Worm (Caenorhabditis elegans) whole organism, mixed stage, embryonic: Measurements from ENCODE around the gene fbxa-131.

Source experiments
- M03D4.4 ChIP-seq: sonication (generic microtip); optimal IDR thresholded peaks from 2 replicates; lab custom pipeline; 2017; ENCODE audit warnings: mild to moderate bottlenecking, missing genetic modification characterization, missing compliant biosample characterization
- bed-3 ChIP-seq: fragments of 200-800 bp; sonication (Bioruptor generic); optimal IDR thresholded peaks from 3 replicates; lab custom pipeline; 2018; ENCODE audit warnings: mild to moderate bottlenecking, missing genetic modification characterization, moderate library complexity, missing compliant biosample characterization
- blmp-1 ChIP-seq: fragments of 150-350 bp; optimal IDR thresholded peaks from 2 replicates; lab custom pipeline; 2014; ENCODE audit warnings: missing biosample characterization, missing genetic modification characterization
- ceh-39 ChIP-seq: fragments of 150-350 bp; optimal IDR thresholded peaks from 2 replicates; lab custom pipeline; 2014; ENCODE audit warnings: missing biosample characterization, missing genetic modification characterization
- ceh-43 ChIP-seq: fragments of 200-800 bp; sonication (Bioruptor generic); optimal IDR thresholded peaks from 2 replicates; lab custom pipeline; 2018; ENCODE audit warnings: mild to moderate bottlenecking, missing genetic modification characterization, moderate library complexity, missing compliant biosample characterization
- ceh-83 ChIP-seq: fragments of 200-800 bp; sonication (Bioruptor generic); optimal IDR thresholded peaks from 2 replicates; lab custom pipeline; 2018; ENCODE audit warnings: mild to moderate bottlenecking, missing genetic modification characterization, missing compliant biosample characterization
- ces-1 ChIP-seq: fragments of 150-350 bp; optimal IDR thresholded peaks from 2 replicates; lab custom pipeline; 2014; ENCODE audit warnings: missing biosample characterization, missing genetic modification reagents, missing genetic modification characterization
- cnd-1 ChIP-seq: fragments of 200-800 bp; sonication (Bioruptor generic); optimal IDR thresholded peaks from 2 replicates; lab custom pipeline; 2018; ENCODE audit warnings: mild to moderate bottlenecking, missing genetic modification characterization, missing compliant biosample characterization
- drap-1 ChIP-seq: fragments of 200-800 bp; sonication (Bioruptor generic); optimal IDR thresholded peaks from 3 replicates; lab custom pipeline; 2018; ENCODE audit warnings: mild to moderate bottlenecking, missing genetic modification characterization, missing compliant biosample characterization
- elt-1 ChIP-seq: sonication (generic microtip); optimal IDR thresholded peaks from 2 replicates; lab custom pipeline; 2017; ENCODE audit warnings: missing genetic modification characterization, mild to moderate bottlenecking, missing compliant biosample characterization, antibody characterized with exemption, moderate library complexity, borderline replicate concordance; ENCODE audit not compliant: insufficient read depth
- elt-3 ChIP-seq: fragments of 150-350 bp; optimal IDR thresholded peaks from 2 replicates; lab custom pipeline; 2014; ENCODE audit warnings: missing biosample characterization, missing genetic modification characterization
- flh-1 ChIP-seq: fragments of 200-800 bp; sonication (Bioruptor generic); optimal IDR thresholded peaks from 2 replicates; lab custom pipeline; 2018; ENCODE audit warnings: mild to moderate bottlenecking, missing genetic modification characterization, moderate library complexity, missing compliant biosample characterization
- ham-2 ChIP-seq: fragments of 200-800 bp; sonication (Bioruptor generic); optimal IDR thresholded peaks from 2 replicates; lab custom pipeline; 2018; ENCODE audit warnings: mild to moderate bottlenecking, missing genetic modification characterization, missing compliant biosample characterization
- hlh-1 ChIP-seq: fragments of 150-350 bp; optimal IDR thresholded peaks from 2 replicates; lab custom pipeline; 2014; ENCODE audit warnings: missing biosample characterization, missing genetic modification reagents, missing genetic modification characterization
- lin-13 ChIP-seq: fragments of 150-350 bp; optimal IDR thresholded peaks from 2 replicates; lab custom pipeline; 2014; ENCODE audit warnings: missing biosample characterization, missing genetic modification characterization
- lin-32 ChIP-seq: fragments of 200-800 bp; sonication (Bioruptor generic); optimal IDR thresholded peaks from 2 replicates; lab custom pipeline; 2018; ENCODE audit warnings: mild to moderate bottlenecking, missing genetic modification characterization, missing compliant biosample characterization
- lsy-2 ChIP-seq: fragments of 150-350 bp; optimal IDR thresholded peaks from 2 replicates; lab custom pipeline; 2014; ENCODE audit warnings: missing biosample characterization, missing genetic modification characterization
- mab-5 ChIP-seq: fragments of 150-350 bp; optimal IDR thresholded peaks from 2 replicates; lab custom pipeline; 2014; ENCODE audit warnings: missing biosample characterization, missing genetic modification characterization
- mep-1 ChIP-seq: fragments of 150-350 bp; optimal IDR thresholded peaks from 2 replicates; lab custom pipeline; 2017; ENCODE audit warnings: missing biosample characterization, missing genetic modification reagents, missing genetic modification characterization, inconsistent platforms
- mls-2 ChIP-seq: sonication (generic microtip); optimal IDR thresholded peaks from 2 replicates; lab custom pipeline; 2016; ENCODE audit warnings: mild to moderate bottlenecking, missing genetic modification characterization, moderate library complexity, missing compliant biosample characterization
- nhr-12 ChIP-seq: fragments of 150-350 bp; optimal IDR thresholded peaks from 2 replicates; lab custom pipeline; 2014; ENCODE audit warnings: missing biosample characterization, missing genetic modification characterization
- nhr-237 ChIP-seq: fragments of 150-350 bp; optimal IDR thresholded peaks from 2 replicates; lab custom pipeline; 2014; ENCODE audit warnings: missing biosample characterization, missing genetic modification characterization
- nhr-28 ChIP-seq: fragments of 150-350 bp; optimal IDR thresholded peaks from 2 replicates; lab custom pipeline; 2014; ENCODE audit warnings: missing biosample characterization, missing genetic modification characterization
- pha-4 ChIP-seq: fragments of 150-350 bp; optimal IDR thresholded peaks from 2 replicates; lab custom pipeline; 2018; ENCODE audit warnings: missing biosample characterization, missing genetic modification reagents, missing genetic modification characterization
- sem-2 ChIP-seq: fragments of 200-800 bp; sonication (Bioruptor generic); optimal IDR thresholded peaks from 2 replicates; lab custom pipeline; 2018; ENCODE audit warnings: mild to moderate bottlenecking, missing genetic modification characterization, missing compliant biosample characterization
- snpc-4 ChIP-seq: fragments of 150-350 bp; optimal IDR thresholded peaks from 2 replicates; lab custom pipeline; 2014; ENCODE audit warnings: missing biosample characterization, missing genetic modification characterization
- sptf-1 ChIP-seq: sonication (generic microtip); optimal IDR thresholded peaks from 2 replicates; lab custom pipeline; 2017; ENCODE audit warnings: mild to moderate bottlenecking, missing genetic modification characterization, moderate library complexity, missing compliant biosample characterization
- tbx-8 ChIP-seq: fragments of 200-800 bp; sonication (Bioruptor generic); optimal IDR thresholded peaks from 2 replicates; lab custom pipeline; 2018; ENCODE audit warnings: mild to moderate bottlenecking, missing genetic modification characterization, moderate library complexity, missing compliant biosample characterization
- unc-120 ChIP-seq: sonication (generic microtip); optimal IDR thresholded peaks from 2 replicates; lab custom pipeline; 2017; ENCODE audit warnings: missing genetic modification characterization, missing compliant biosample characterization; ENCODE audit not compliant: poor library complexity, severe bottlenecking
- unc-39 ChIP-seq: fragments of 150-350 bp; optimal IDR thresholded peaks from 2 replicates; lab custom pipeline; 2014; ENCODE audit warnings: missing biosample characterization, missing genetic modification characterization
- unc-62 ChIP-seq: fragments of 150-350 bp; optimal IDR thresholded peaks from 2 replicates; lab custom pipeline; 2014; ENCODE audit warnings: missing biosample characterization, missing genetic modification reagents, missing genetic modification characterization
- zip-8 ChIP-seq: fragments of 150-350 bp; optimal IDR thresholded peaks from 2 replicates; lab custom pipeline; 2014; ENCODE audit warnings: missing biosample characterization, missing genetic modification characterization
- ztf-11 ChIP-seq: fragments of 150-350 bp; optimal IDR thresholded peaks from 2 replicates; lab custom pipeline; 2014; ENCODE audit warnings: missing biosample characterization, missing genetic modification characterization

Gene fbxa-131

ce11 chrV:19722881-19723280 is 15.3 kb upstream of the fbxa-131 start:
- TF ChIP-seq nhr-237 (no peak), blmp-1 (tag; lab: Kevin White, UChicago) (no peak), mls-2 (tag; lab: Kevin White, UChicago) (peak; percentile 79), drap-1 (GFP tag; lab: Kevin White, UChicago) (peak; percentile 72), ces-1 (GFP tag; lab: Kevin White, UChicago) (peak; percentile 28), sem-2 (GFP tag; lab: Kevin White, UChicago) (peak; percentile 53), lin-32 (GFP tag; lab: Kevin White, UChicago) (peak; percentile 71), lsy-2 (tag; lab: Kevin White, UChicago) (no peak), elt-3 (tag; lab: Kevin White, UChicago) (no peak), ztf-11 (tag; lab: Kevin White, UChicago) (no peak), mab-5 (tag; lab: Kevin White, UChicago) (no peak), sptf-1 (tag; lab: Kevin White, UChicago) (peak; percentile 78), bed-3 (GFP tag; lab: Kevin White, UChicago) (peak; percentile 56), pha-4 (tag; lab: Kevin White, UChicago) (no peak), ceh-83 (GFP tag; lab: Kevin White, UChicago) (peak; percentile 83), unc-120 (peak; percentile 45), snpc-4 (tag; lab: Kevin White, UChicago) (no peak), tbx-8 (GFP tag; lab: Kevin White, UChicago) (no peak), cnd-1 (tag; lab: Kevin White, UChicago) (peak; percentile 70), zip-8 (no peak), M03D4.4 (peak; percentile 76), lin-13 (peak; percentile 18), ceh-43 (GFP tag; lab: Kevin White, UChicago) (peak; percentile 63), mep-1 (tag; lab: Kevin White, UChicago) (no peak), elt-1 (no peak), ham-2 (peak; percentile 40), nhr-12 (tag; lab: Kevin White, UChicago) (no peak), ceh-39 (tag; lab: Kevin White, UChicago) (no peak)

- TF ChIP-seq ces-1 (GFP tag; lab: Kevin White, UChicago) (peak; percentile 1), unc-39 (no peak), nhr-28 (tag; lab: Kevin White, UChicago) (no peak)
These were observed 13.6 kb upstream of the fbxa-131 start for ce11 chrV:19724589-19724988.

ce11 chrV:19727990-19728389 is 10.2 kb upstream of the fbxa-131 start:
- TF ChIP-seq sem-2 (GFP tag; lab: Kevin White, UChicago) (no peak), ceh-39 (tag; lab: Kevin White, UChicago) (no peak), pha-4 (tag; lab: Kevin White, UChicago) (no peak), nhr-12 (tag; lab: Kevin White, UChicago) (no peak), lsy-2 (tag; lab: Kevin White, UChicago) (no peak), sptf-1 (tag; lab: Kevin White, UChicago) (no peak)

ce11 chrV:19728731-19729130 is 9.5 kb upstream of the fbxa-131 start, which contains the start of gene Y116F11A.3:
Gene Y116F11A.3 (plus strand): TSS chrV:19729031.
- no peak for TF ChIP-seq mep-1 (tag; lab: Kevin White, UChicago)
- no peak for TF ChIP-seq nhr-12 (tag; lab: Kevin White, UChicago)
- TF ChIP-seq mls-2 (tag; lab: Kevin White, UChicago), result no peak
- no peak for TF ChIP-seq cnd-1 (tag; lab: Kevin White, UChicago)
- TF ChIP-seq ztf-11 (tag; lab: Kevin White, UChicago), result no peak
- TF ChIP-seq mab-5 (tag; lab: Kevin White, UChicago), result no peak
- no peak for TF ChIP-seq M03D4.4
- TF ChIP-seq nhr-28 (tag; lab: Kevin White, UChicago), result no peak
- no peak for TF ChIP-seq ceh-39 (tag; lab: Kevin White, UChicago)
- TF ChIP-seq lin-32 (GFP tag; lab: Kevin White, UChicago), result no peak
- no peak for TF ChIP-seq lin-13
- no peak for TF ChIP-seq snpc-4 (tag; lab: Kevin White, UChicago)

ce11 chrV:19730280-19730679 is 7.9 kb upstream of the fbxa-131 start, which contains the start of gene Y116F11A.1:
Gene Y116F11A.1 (plus strand): TSS chrV:19730580.
- no peak for TF ChIP-seq cnd-1 (tag; lab: Kevin White, UChicago)
- TF ChIP-seq elt-1, result no peak
- no peak for TF ChIP-seq flh-1 (GFP tag; lab: Kevin White, UChicago)
- TF ChIP-seq ham-2, result no peak
- TF ChIP-seq tbx-8 (GFP tag; lab: Kevin White, UChicago), result no peak
- TF ChIP-seq sem-2 (GFP tag; lab: Kevin White, UChicago), result no peak
- no peak for TF ChIP-seq lsy-2 (tag; lab: Kevin White, UChicago)
- TF ChIP-seq unc-62, result no peak
- no peak for TF ChIP-seq hlh-1 (tag; lab: Kevin White, UChicago)
- TF ChIP-seq blmp-1 (tag; lab: Kevin White, UChicago), result no peak
- TF ChIP-seq, all 35 proteins: peak for 0
